Fruit fly (Drosophila melanogaster) whole organism, embryonic: Measurements from ENCODE around the gene CG31548.

Source experiments
- Atf-2 ChIP-seq: fragments of 200-800 bp; sonication (Bioruptor generic); optimal IDR thresholded peaks from 2 replicates; lab custom pipeline; 2016; ENCODE audit warnings: missing biosample characterization, missing genetic modification characterization
- Bteb2 ChIP-seq: fragments of 200-800 bp; sonication (Bioruptor generic); optimal IDR thresholded peaks from 2 replicates; lab custom pipeline; 2016; ENCODE audit warnings: missing biosample characterization, missing genetic modification characterization
- CG10462 ChIP-seq: fragments of 200-800 bp; sonication (Bioruptor generic); optimal IDR thresholded peaks from 2 replicates; lab custom pipeline; 2016; ENCODE audit warnings: missing biosample characterization, missing genetic modification characterization
- CG13775 ChIP-seq: fragments of 200-800 bp; sonication (Bioruptor generic); optimal IDR thresholded peaks from 3 replicates; lab custom pipeline; 2017; ENCODE audit warnings: missing biosample characterization, mild to moderate bottlenecking, missing genetic modification characterization
- CG14667 ChIP-seq: fragments of 200-800 bp; sonication (Bioruptor generic); IDR thresholded peaks from 2 replicates; pipeline ENCODE4 v1.3.6; 2022; ENCODE audit warnings: missing biosample characterization, missing genetic modification characterization
- CG14860 ChIP-seq: fragments of 200-800 bp; sonication (Bioruptor generic); IDR thresholded peaks from 3 replicates; pipeline ENCODE4 v1.3.6; 2022; ENCODE audit warnings: missing biosample characterization, missing genetic modification characterization; ENCODE audit not compliant: partially characterized antibody
- CG1603 ChIP-seq: fragments of 200-800 bp; sonication (Bioruptor generic); optimal IDR thresholded peaks from 2 replicates; lab custom pipeline; 2019; ENCODE audit warnings: missing biosample characterization, mild to moderate bottlenecking, missing genetic modification characterization, moderate library complexity
- CG17359 ChIP-seq: fragments of 200-800 bp; sonication (Bioruptor generic); optimal IDR thresholded peaks from 3 replicates; lab custom pipeline; 2018; ENCODE audit warnings: missing biosample characterization, mild to moderate bottlenecking, missing genetic modification characterization, moderate library complexity
- CG17829 ChIP-seq: fragments of 200-800 bp; optimal IDR thresholded peaks from 2 replicates; lab custom pipeline; 2019; ENCODE audit warnings: missing biosample characterization, mild to moderate bottlenecking, missing genetic modification characterization, moderate library complexity
- CG1792 ChIP-seq: fragments of 200-800 bp; sonication (Bioruptor generic); optimal IDR thresholded peaks from 2 replicates; lab custom pipeline; 2016; ENCODE audit warnings: missing biosample characterization, missing genetic modification characterization
- CG2120 ChIP-seq: fragments of 200-800 bp; sonication (Bioruptor generic); optimal IDR thresholded peaks from 3 replicates; lab custom pipeline; 2016; ENCODE audit warnings: missing biosample characterization, missing genetic modification characterization
- CG2678 ChIP-seq: fragments of 200-800 bp; sonication (Bioruptor generic); optimal IDR thresholded peaks from 3 replicates; lab custom pipeline; 2019; ENCODE audit warnings: missing biosample characterization, mild to moderate bottlenecking, missing genetic modification characterization, moderate library complexity
- CG2889 ChIP-seq: fragments of 200-800 bp; sonication (Bioruptor generic); IDR thresholded peaks from 3 replicates; pipeline ENCODE4 v1.3.6; 2022; ENCODE audit warnings: missing biosample characterization, missing genetic modification characterization
- CG30431 ChIP-seq: fragments of 200-800 bp; sonication (Bioruptor generic); optimal IDR thresholded peaks from 2 replicates; lab custom pipeline; 2017; ENCODE audit warnings: missing biosample characterization, missing genetic modification characterization
- CG4328 ChIP-seq: fragments of 200-800 bp; sonication (Bioruptor generic); optimal IDR thresholded peaks from 3 replicates; lab custom pipeline; 2017; ENCODE audit warnings: missing biosample characterization, missing genetic modification reagents, missing genetic modification characterization
- CG7556 ChIP-seq: fragments of 200-800 bp; sonication (Bioruptor generic); optimal IDR thresholded peaks from 2 replicates; lab custom pipeline; 2017; ENCODE audit warnings: missing biosample characterization, mild to moderate bottlenecking, missing genetic modification characterization
- CG9609 ChIP-seq: fragments of 200-800 bp; sonication (Bioruptor generic); optimal IDR thresholded peaks from 3 replicates; lab custom pipeline; 2016; ENCODE audit warnings: missing biosample characterization, missing genetic modification characterization
- CG9932 ChIP-seq: fragments of 200-800 bp; sonication (Bioruptor generic); IDR thresholded peaks from 2 replicates; pipeline ENCODE4 v1.3.6; 2022; ENCODE audit warnings: missing biosample characterization, missing genetic modification characterization
- Deaf1 ChIP-seq: fragments of 200-800 bp; optimal IDR thresholded peaks from 3 replicates; lab custom pipeline; 2019; ENCODE audit warnings: missing biosample characterization, mild to moderate bottlenecking, missing genetic modification characterization, moderate library complexity
- Fer2 ChIP-seq: fragments of 200-800 bp; sonication (Bioruptor generic); optimal IDR thresholded peaks from 2 replicates; lab custom pipeline; 2018; ENCODE audit warnings: missing biosample characterization, mild to moderate bottlenecking, missing genetic modification characterization, moderate library complexity
- H15 ChIP-seq: fragments of 200-800 bp; sonication (Bioruptor generic); IDR thresholded peaks from 3 replicates; pipeline ENCODE4 v1.3.6; 2022; ENCODE audit warnings: missing biosample characterization, missing genetic modification characterization
- Hsf ChIP-seq: fragments of 200-800 bp; sonication (Bioruptor generic); optimal IDR thresholded peaks from 3 replicates; lab custom pipeline; 2016; ENCODE audit warnings: missing biosample characterization, missing genetic modification characterization
- Kr ChIP-seq: fragments of 200-800 bp; sonication (Bioruptor generic); optimal IDR thresholded peaks from 2 replicates; lab custom pipeline; 2017; ENCODE audit warnings: missing biosample characterization, mild to moderate bottlenecking, missing genetic modification characterization
- NfI ChIP-seq: fragments of 200-800 bp; sonication (Bioruptor generic); optimal IDR thresholded peaks from 3 replicates; lab custom pipeline; 2018; ENCODE audit warnings: missing biosample characterization, mild to moderate bottlenecking, missing genetic modification characterization, moderate library complexity
- Pdp1 ChIP-seq, 2 experiments: fragments of 200-800 bp; sonication (Bioruptor generic); optimal IDR thresholded peaks; 3 replicates each; lab custom pipeline; 2016; ENCODE audit warnings: missing biosample characterization in 2 of 2, missing genetic modification characterization in 2 of 2, mild to moderate bottlenecking in 1 of 2, moderate library complexity in 1 of 2
- Rfx ChIP-seq: fragments of 200-800 bp; sonication (Bioruptor generic); IDR thresholded peaks from 2 replicates; pipeline ENCODE4 v1.3.6; 2022; ENCODE audit warnings: missing biosample characterization, missing genetic modification characterization
- Sin3A ChIP-seq: fragments of >200 bp; optimal IDR thresholded peaks from 2 replicates; lab custom pipeline; 2018
- Ssrp ChIP-seq: fragments of 200-800 bp; sonication (Bioruptor generic); optimal IDR thresholded peaks from 2 replicates; lab custom pipeline; 2018; ENCODE audit warnings: missing biosample characterization, mild to moderate bottlenecking, missing genetic modification characterization, moderate library complexity
- Xbp1 ChIP-seq: fragments of 200-800 bp; sonication (Bioruptor generic); optimal IDR thresholded peaks from 3 replicates; lab custom pipeline; 2016; ENCODE audit warnings: missing biosample characterization, mild to moderate bottlenecking, missing genetic modification characterization
- ab ChIP-seq: fragments of 200-800 bp; sonication (Bioruptor generic); optimal IDR thresholded peaks from 2 replicates; lab custom pipeline; 2016; ENCODE audit warnings: missing biosample characterization, missing genetic modification characterization
- amos ChIP-seq: fragments of 200-800 bp; sonication (Bioruptor generic); IDR thresholded peaks from 2 replicates; pipeline ENCODE4 v1.3.6; 2022; ENCODE audit warnings: missing biosample characterization, missing genetic modification characterization; ENCODE audit not compliant: partially characterized antibody
- ato ChIP-seq: fragments of 200-800 bp; sonication (Bioruptor generic); IDR thresholded peaks from 2 replicates; pipeline ENCODE4 v1.3.6; 2022; ENCODE audit warnings: missing biosample characterization, missing genetic modification characterization; ENCODE audit not compliant: partially characterized antibody
- bsh ChIP-seq, 2 experiments: fragments of 200-800 bp; sonication (Bioruptor generic); optimal IDR thresholded peaks; 2 replicates each; lab custom pipeline; 2017 to 2018; ENCODE audit warnings: mild to moderate bottlenecking in 2 of 2, missing biosample characterization in 2 of 2, missing genetic modification characterization in 2 of 2, moderate library complexity in 1 of 2
- crol ChIP-seq: fragments of 200-800 bp; sonication (Bioruptor generic); IDR thresholded peaks from 2 replicates; pipeline ENCODE4 v1.3.6; 2022; ENCODE audit warnings: missing biosample characterization, missing genetic modification characterization
- dm ChIP-seq: fragments of 200-800 bp; sonication (Bioruptor generic); optimal IDR thresholded peaks from 3 replicates; lab custom pipeline; 2016; ENCODE audit warnings: missing biosample characterization, missing genetic modification characterization
- grn ChIP-seq: fragments of 200-800 bp; sonication (Bioruptor generic); optimal IDR thresholded peaks from 3 replicates; lab custom pipeline; 2017; ENCODE audit warnings: missing biosample characterization, missing genetic modification characterization
- her ChIP-seq: fragments of 200-800 bp; sonication (Bioruptor generic); optimal IDR thresholded peaks from 2 replicates; lab custom pipeline; 2016; ENCODE audit warnings: missing biosample characterization, missing genetic modification characterization
- lab ChIP-seq: fragments of 200-800 bp; sonication (Bioruptor generic); optimal IDR thresholded peaks from 3 replicates; lab custom pipeline; 2017; ENCODE audit warnings: missing biosample characterization, missing genetic modification characterization, mild to moderate bottlenecking, moderate library complexity, missing genetic modification reagents
- lilli ChIP-seq: fragments of 200-800 bp; sonication (Bioruptor generic); optimal IDR thresholded peaks from 3 replicates; lab custom pipeline; 2016; ENCODE audit warnings: missing biosample characterization, missing genetic modification characterization
- mam ChIP-seq: fragments of 200-800 bp; sonication (Bioruptor generic); optimal IDR thresholded peaks from 3 replicates; lab custom pipeline; 2016; ENCODE audit warnings: missing biosample characterization, missing genetic modification characterization
- nau ChIP-seq: fragments of 200-800 bp; sonication (Bioruptor generic); optimal IDR thresholded peaks from 3 replicates; lab custom pipeline; 2017; ENCODE audit warnings: missing biosample characterization, mild to moderate bottlenecking, missing genetic modification characterization, missing genetic modification reagents
- nerfin-2 ChIP-seq: fragments of 200-800 bp; sonication (Bioruptor generic); IDR thresholded peaks from 2 replicates; pipeline ENCODE4 v1.3.6; 2022; ENCODE audit warnings: missing biosample characterization, missing genetic modification characterization; ENCODE audit not compliant: partially characterized antibody
- otp ChIP-seq: fragments of 200-800 bp; sonication (Bioruptor generic); IDR thresholded peaks from 3 replicates; pipeline ENCODE4, ENCODE4 v1.3.6; 2022; ENCODE audit warnings: missing biosample characterization, missing genetic modification characterization
- p53 ChIP-seq: fragments of 200-800 bp; sonication (Bioruptor generic); optimal IDR thresholded peaks from 2 replicates; lab custom pipeline; 2016; ENCODE audit warnings: missing biosample characterization, missing genetic modification characterization
- pb ChIP-seq: fragments of 200-800 bp; sonication (Bioruptor generic); optimal IDR thresholded peaks from 3 replicates; lab custom pipeline; 2016; ENCODE audit warnings: missing biosample characterization, missing genetic modification characterization
- ro ChIP-seq: fragments of 200-800 bp; sonication (Bioruptor generic); IDR thresholded peaks from 2 replicates; pipeline ENCODE4 v1.3.6; 2022; ENCODE audit warnings: missing biosample characterization, missing genetic modification characterization
- sens-2 ChIP-seq: fragments of 200-800 bp; sonication (Bioruptor generic); IDR thresholded peaks from 2 replicates; pipeline ENCODE4 v1.3.6; 2022; ENCODE audit warnings: missing biosample characterization, missing genetic modification characterization
- stc ChIP-seq: fragments of 200-800 bp; sonication (Bioruptor generic); IDR thresholded peaks from 2 replicates; pipeline ENCODE4 v1.3.6; 2022; ENCODE audit warnings: missing biosample characterization, missing genetic modification characterization
- sug ChIP-seq: fragments of 200-800 bp; optimal IDR thresholded peaks from 2 replicates; lab custom pipeline; 2019; ENCODE audit warnings: missing biosample characterization, mild to moderate bottlenecking, missing genetic modification characterization, moderate library complexity
- unc-4 ChIP-seq: fragments of 200-800 bp; sonication (Bioruptor generic); IDR thresholded peaks from 2 replicates; pipeline ENCODE4 v1.3.6; 2022; ENCODE audit warnings: missing biosample characterization, missing genetic modification characterization; ENCODE audit not compliant: partially characterized antibody
- usp ChIP-seq: fragments of >200 bp; optimal IDR thresholded peaks from 2 replicates; lab custom pipeline; 2017; ENCODE audit warnings: missing biosample characterization, missing genetic modification characterization
- zf30C ChIP-seq: fragments of 200-800 bp; sonication (Bioruptor generic); optimal IDR thresholded peaks from 3 replicates; lab custom pipeline; 2018; ENCODE audit warnings: missing biosample characterization, mild to moderate bottlenecking, missing genetic modification characterization

The CG31548 gene

DNA sequence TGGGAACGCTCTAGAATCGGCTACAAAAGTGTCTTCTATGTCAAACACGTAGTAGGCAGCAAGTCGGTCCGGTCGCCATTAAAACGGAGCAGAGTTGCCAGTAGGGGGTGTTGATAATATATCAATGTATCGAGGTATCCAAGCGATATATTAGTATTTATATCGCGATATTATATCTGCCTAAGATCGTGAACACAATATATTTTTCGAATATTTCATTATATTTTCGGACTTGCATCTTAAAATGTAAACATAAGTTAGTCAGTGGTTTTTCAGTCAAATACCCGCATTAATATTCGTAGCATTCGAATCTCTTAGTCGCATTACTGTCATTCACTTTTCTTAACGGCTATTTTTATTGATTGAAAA is 23.2 kb upstream of the CG31548 start, which contains the start of gene CG2182 (continued):
- TF ChIP-seq CG13775 (no peak), CG9609 (no peak), CG4328 (GFP tag; lab: Kevin White, UChicago) (no peak), CG14860 (peak; percentile 43), bsh (GFP tag; optimal IDR thresholded peaks at IDR 0.05; lab: Kevin White, UChicago) (no peak), ato (GFP tag; lab: Robert Waterston, UW) (peak; percentile 83), her (no peak), Sin3A (lab: Kevin White, UChicago) (no peak), amos (GFP tag; lab: Robert Waterston, UW) (peak; percentile 86), usp (GFP tag; lab: Kevin White, UChicago) (no peak), Xbp1 (GFP tag; lab: Kevin White, UChicago) (no peak), CG17359 (tag; lab: Kevin White, UChicago) (no peak), stc (no peak), CG14667 (GFP tag; lab: Robert Waterston, UW) (no peak), H15 (GFP tag; lab: Robert Waterston, UW) (no peak), CG9932 (GFP tag; lab: Robert Waterston, UW) (peak; percentile 41; the same call in 1 of the 2 replicates), grn (GFP tag; lab: Kevin White, UChicago) (no peak), CG2120 (GFP tag; lab: Kevin White, UChicago) (peak; percentile 31), CG30431 (GFP tag; lab: Kevin White, UChicago) (no peak), sug (tag; lab: Kevin White, UChicago) (no peak), CG2889 (GFP tag; lab: Robert Waterston, UW) (no peak), ab (GFP tag; lab: Kevin White, UChicago) (no peak), Hsf (GFP tag; lab: Kevin White, UChicago) (peak; percentile 3), lab (GFP tag; lab: Kevin White, UChicago) (no peak), dm (GFP tag; lab: Kevin White, UChicago) (no peak), CG10462 (GFP tag; lab: Kevin White, UChicago) (no peak), NfI (GFP tag; lab: Kevin White, UChicago) (no peak), Deaf1 (tag; lab: Kevin White, UChicago) (no peak), Fer2 (tag; lab: Kevin White, UChicago) (no peak), ro (GFP tag; lab: Robert Waterston, UW) (no peak), CG17829 (tag; lab: Kevin White, UChicago) (no peak), CG1603 (tag; lab: Kevin White, UChicago) (peak; percentile 44), p53 (GFP tag; lab: Kevin White, UChicago) (no peak), otp (GFP tag; lab: Robert Waterston, UW) (no peak), Pdp1 (GFP tag; optimal IDR thresholded peaks at IDR 0.05; lab: Kevin White, UChicago) (peak in 1 of 2 experiments; percentile 33), mam (peak; percentile 11), pb (GFP tag; lab: Kevin White, UChicago) (no peak), CG1792 (peak; percentile 8), CG2678 (tag; lab: Kevin White, UChicago) (no peak), CG7556 (GFP tag; lab: Kevin White, UChicago) (no peak), sens-2 (GFP tag; lab: Robert Waterston, UW) (no peak), Rfx (GFP tag; lab: Robert Waterston, UW) (peak; percentile 52), Bteb2 (GFP tag; lab: Kevin White, UChicago) (no peak), Ssrp (tag; lab: Kevin White, UChicago) (no peak), nau (GFP tag; lab: Kevin White, UChicago) (no peak), lilli (GFP tag; lab: Kevin White, UChicago) (no peak), zf30C (GFP tag; lab: Kevin White, UChicago) (no peak), crol (GFP tag; lab: Robert Waterston, UW) (no peak), nerfin-2 (peak; percentile 7), unc-4 (GFP tag; lab: Robert Waterston, UW) (peak; percentile 9), Kr (GFP tag; lab: Kevin White, UChicago) (no peak), Atf-2 (GFP tag; lab: Kevin White, UChicago) (no peak)
